Fruit fly (Drosophila melanogaster) S2 (cell line): ENCODE measurements around the gene Akh.

ENCODE experiments used
- CG8478 ChIP-seq: fragments of >200 bp; optimal IDR thresholded peaks from 2 replicates; lab custom pipeline; 2018
- CTCF ChIP-seq, 2 experiments: fragments of >200 bp; optimal IDR thresholded peaks; 2 replicates each; lab custom pipeline; 2018

DNA sequence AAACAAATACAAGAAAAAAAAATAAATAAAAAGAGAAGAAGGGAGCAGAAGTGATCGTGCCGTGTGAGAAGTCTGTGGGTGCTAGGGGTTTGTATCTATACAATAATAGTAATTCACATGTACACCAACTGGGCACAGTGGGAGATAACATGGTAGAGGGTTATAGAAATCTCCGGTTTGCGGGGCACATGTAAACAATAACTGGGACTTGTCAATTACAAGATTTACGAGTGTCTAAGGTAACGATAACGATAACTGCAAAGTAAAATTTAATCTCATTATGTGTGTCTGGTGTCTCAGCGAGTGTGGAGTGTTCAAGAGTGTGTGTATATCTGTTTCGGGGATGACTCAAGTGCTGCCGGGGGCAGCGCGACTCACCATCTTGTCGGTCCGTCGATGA lies 10.5 kb upstream of the Akh start:
- no peak for TF ChIP-seq CG8478
- TF ChIP-seq CTCF (optimal IDR thresholded peaks at IDR 0.05; lab: Kevin White, UChicago): no peak
